Worm (Caenorhabditis elegans): ENCODE results near the gene gcy-4.

ce11 chrII:10345012-10345411, 36.4 kb upstream of the gcy-4 start, which contains the start of gene pro-2:
- TF ChIP-seq aly-2 (tag; optimal IDR thresholded peaks at IDR 0.05) (no peak), dsc-1 (tag; optimal IDR thresholded peaks at IDR 0.05) (no peak), ztf-11 (tag; optimal IDR thresholded peaks at IDR 0.05) (no peak), unc-86 (tag; optimal IDR thresholded peaks at IDR 0.05) (no peak), snpc-4 (tag; optimal IDR thresholded peaks at IDR 0.05) (no peak), tbx-2 (tag; optimal IDR thresholded peaks at IDR 0.05) (no peak), nhr-90 (tag; optimal IDR thresholded peaks at IDR 0.05; ENCODE audit: poor library complexity) (no peak), fos-1 (tag; optimal IDR thresholded peaks at IDR 0.05) (no peak), unc-62 (GFP tag; optimal IDR thresholded peaks at IDR 0.05) (no peak), nhr-84 (tag; optimal IDR thresholded peaks at IDR 0.05) (no peak), unc-98 (GFP tag; IDR thresholded peaks at IDR 0.05) (no peak)

Data from whole organism, L1 larva.